Fruit fly (Drosophila melanogaster) whole organism, embryonic: Measurements from ENCODE around the gene Zip88E.
A peak's percentile ranks its signal among the peaks of the same experiment; 100 is the strongest.

ENCODE experiments used
- Bdp1 ChIP-seq: fragments of 200-800 bp; sonication (Bioruptor generic); optimal IDR thresholded peaks from 3 replicates; lab custom pipeline; 2016; ENCODE audit warnings: missing biosample characterization, missing genetic modification characterization
- CG10321 ChIP-seq: fragments of 200-800 bp; sonication (Bioruptor generic); IDR thresholded peaks from 2 replicates; pipeline ENCODE4 v1.3.6; 2022; ENCODE audit warnings: missing biosample characterization, missing genetic modification characterization
- CG10366 ChIP-seq: fragments of 200-800 bp; sonication (Bioruptor generic); IDR thresholded peaks from 2 replicates; pipeline ENCODE4 v1.3.6; 2022; ENCODE audit warnings: missing biosample characterization, missing genetic modification characterization
- CG10543 ChIP-seq: fragments of 200-800 bp; sonication (Bioruptor generic); optimal IDR thresholded peaks from 3 replicates; lab custom pipeline; 2017; ENCODE audit warnings: missing biosample characterization, mild to moderate bottlenecking, missing genetic modification characterization, moderate library complexity
- CG10979 ChIP-seq: fragments of 200-800 bp; sonication (Bioruptor generic); optimal IDR thresholded peaks from 2 replicates; lab custom pipeline; 2018; ENCODE audit warnings: missing biosample characterization, mild to moderate bottlenecking, missing genetic modification characterization, moderate library complexity
- CG12219 ChIP-seq: fragments of 200-800 bp; sonication (Bioruptor generic); optimal IDR thresholded peaks from 3 replicates; lab custom pipeline; 2018; ENCODE audit warnings: missing biosample characterization, mild to moderate bottlenecking, missing genetic modification characterization
- CG1603 ChIP-seq: fragments of 200-800 bp; sonication (Bioruptor generic); optimal IDR thresholded peaks from 2 replicates; lab custom pipeline; 2019; ENCODE audit warnings: missing biosample characterization, mild to moderate bottlenecking, missing genetic modification characterization, moderate library complexity
- CG16863 ChIP-seq: fragments of 200-800 bp; sonication (Bioruptor generic); optimal IDR thresholded peaks from 3 replicates; lab custom pipeline; 2016; ENCODE audit warnings: missing biosample characterization, missing genetic modification characterization
- CG17186 ChIP-seq: fragments of 200-800 bp; sonication (Bioruptor generic); optimal IDR thresholded peaks from 3 replicates; lab custom pipeline; 2017; ENCODE audit warnings: missing biosample characterization, missing genetic modification reagents, missing genetic modification characterization
- CG2712 ChIP-seq: fragments of 200-800 bp; optimal IDR thresholded peaks from 3 replicates; lab custom pipeline; 2019; ENCODE audit warnings: missing biosample characterization, mild to moderate bottlenecking, missing genetic modification characterization, moderate library complexity
- CG32772 ChIP-seq: fragments of 200-800 bp; sonication (Bioruptor generic); IDR thresholded peaks from 2 replicates; pipeline ENCODE4 v1.3.6; 2022; ENCODE audit warnings: missing biosample characterization, missing genetic modification characterization
- CG34376 ChIP-seq: fragments of 200-800 bp; sonication (Bioruptor generic); optimal IDR thresholded peaks from 2 replicates; lab custom pipeline; 2018; ENCODE audit warnings: missing biosample characterization, mild to moderate bottlenecking, missing genetic modification characterization
- CG4328 ChIP-seq: fragments of 200-800 bp; sonication (Bioruptor generic); optimal IDR thresholded peaks from 3 replicates; lab custom pipeline; 2017; ENCODE audit warnings: missing biosample characterization, missing genetic modification reagents, missing genetic modification characterization
- CG4424 ChIP-seq: fragments of 200-800 bp; sonication (Bioruptor generic); optimal IDR thresholded peaks from 3 replicates; lab custom pipeline; 2016; ENCODE audit warnings: missing biosample characterization, missing genetic modification characterization
- CG4730 ChIP-seq: fragments of 200-800 bp; sonication (Bioruptor generic); IDR thresholded peaks from 2 replicates; pipeline ENCODE4 v1.3.6; 2022; ENCODE audit warnings: missing biosample characterization, missing genetic modification characterization
- CG7928 ChIP-seq: fragments of 200-800 bp; sonication (Bioruptor generic); optimal IDR thresholded peaks from 2 replicates; lab custom pipeline; 2017; ENCODE audit warnings: missing biosample characterization, mild to moderate bottlenecking, missing genetic modification characterization
- CG8290 ChIP-seq, 3 experiments: fragments of 200-800 bp; sonication (Bioruptor generic); optimal IDR thresholded peaks; 2 replicates each; lab custom pipeline; 2016 to 2019; ENCODE audit warnings: missing biosample characterization in 3 of 3, missing genetic modification characterization in 3 of 3, mild to moderate bottlenecking in 2 of 3, moderate library complexity in 1 of 3
- D19A ChIP-seq: fragments of 200-800 bp; optimal IDR thresholded peaks from 3 replicates; lab custom pipeline; 2019; ENCODE audit warnings: missing biosample characterization, mild to moderate bottlenecking, missing genetic modification characterization, moderate library complexity
- Dll ChIP-seq: fragments of 200-800 bp; sonication (Bioruptor generic); IDR thresholded peaks from 4 replicates; pipeline ENCODE4 v1.3.6; 2022; ENCODE audit warnings: missing biosample characterization, missing genetic modification characterization; ENCODE audit not compliant: partially characterized antibody
- Max ChIP-seq: fragments of 200-800 bp; sonication (Bioruptor generic); optimal IDR thresholded peaks from 2 replicates; lab custom pipeline; 2016; ENCODE audit warnings: missing biosample characterization, mild to moderate bottlenecking, missing genetic modification characterization
- Med ChIP-seq: fragments of 200-800 bp; sonication (Bioruptor generic); peaks from one replicate; lab custom pipeline; 2016; ENCODE audit warnings: missing biosample characterization, missing genetic modification characterization, mild to moderate bottlenecking, inconsistent platforms, moderate library complexity
- Mrtf ChIP-seq: fragments of 200-800 bp; sonication (Bioruptor generic); IDR thresholded peaks from 3 replicates; pipeline ENCODE4 v1.3.6; 2022; ENCODE audit warnings: missing biosample characterization, missing genetic modification characterization
- Taf1 ChIP-seq: fragments of 200-800 bp; sonication (Bioruptor generic); IDR thresholded peaks from 2 replicates; pipeline ENCODE4 v1.3.6; 2022; ENCODE audit warnings: missing biosample characterization, missing genetic modification characterization
- chm ChIP-seq: fragments of 200-800 bp; sonication (Bioruptor generic); IDR thresholded peaks from 2 replicates; pipeline ENCODE4 v1.3.6; 2022; ENCODE audit warnings: missing biosample characterization, missing genetic modification characterization
- chn ChIP-seq: fragments of 200-800 bp; sonication (Bioruptor generic); optimal IDR thresholded peaks from 2 replicates; lab custom pipeline; 2016; ENCODE audit warnings: missing biosample characterization, missing genetic modification characterization
- gsb-n ChIP-seq: fragments of 200-800 bp; sonication (Bioruptor generic); optimal IDR thresholded peaks from 3 replicates; lab custom pipeline; 2018; ENCODE audit warnings: missing biosample characterization, mild to moderate bottlenecking, missing genetic modification characterization
- kah ChIP-seq: fragments of 200-800 bp; sonication (Bioruptor generic); optimal IDR thresholded peaks from 2 replicates; lab custom pipeline; 2018; ENCODE audit warnings: missing biosample characterization, mild to moderate bottlenecking, missing genetic modification characterization
- lilli ChIP-seq: fragments of 200-800 bp; sonication (Bioruptor generic); optimal IDR thresholded peaks from 3 replicates; lab custom pipeline; 2016; ENCODE audit warnings: missing biosample characterization, missing genetic modification characterization
- lov ChIP-seq, 2 experiments: fragments of 200-800 bp in 1 of 2; fragments of >200 bp in 1 of 2; sonication (Bioruptor generic) in 1 of 2; IDR thresholded peaks in 1 of 2; optimal IDR thresholded peaks in 1 of 2; 2 replicates in 1 of 2; 3 replicates in 1 of 2; pipeline versions ENCODE4 v1.3.6 to Lab custom; 2017 to 2022; ENCODE audit warnings: missing biosample characterization in 1 of 2, missing genetic modification characterization in 1 of 2
- onecut ChIP-seq: fragments of 200-800 bp; sonication (Bioruptor generic); IDR thresholded peaks from 2 replicates; pipeline ENCODE4 v1.3.6; 2022; ENCODE audit warnings: missing biosample characterization, missing genetic modification characterization
- otp ChIP-seq: fragments of 200-800 bp; sonication (Bioruptor generic); IDR thresholded peaks from 3 replicates; pipeline ENCODE4, ENCODE4 v1.3.6; 2022; ENCODE audit warnings: missing biosample characterization, missing genetic modification characterization
- sd ChIP-seq: fragments of 200-800 bp; sonication (Bioruptor generic); optimal IDR thresholded peaks from 3 replicates; lab custom pipeline; 2018; ENCODE audit warnings: missing biosample characterization, mild to moderate bottlenecking, missing genetic modification characterization, moderate library complexity
- stwl ChIP-seq: fragments of 200-800 bp; sonication (Bioruptor generic); optimal IDR thresholded peaks from 3 replicates; lab custom pipeline; 2018; ENCODE audit warnings: missing biosample characterization, mild to moderate bottlenecking, missing genetic modification characterization, moderate library complexity
- tio ChIP-seq: fragments of 200-800 bp; sonication (Bioruptor generic); optimal IDR thresholded peaks from 2 replicates; lab custom pipeline; 2017; ENCODE audit warnings: missing biosample characterization, missing genetic modification characterization, inconsistent platforms
- twi ChIP-seq: fragments of 200-800 bp; optimal IDR thresholded peaks from 2 replicates; lab custom pipeline; 2019; ENCODE audit warnings: missing biosample characterization, mild to moderate bottlenecking, missing genetic modification characterization, moderate library complexity
- unc-4 ChIP-seq: fragments of 200-800 bp; sonication (Bioruptor generic); IDR thresholded peaks from 2 replicates; pipeline ENCODE4 v1.3.6; 2022; ENCODE audit warnings: missing biosample characterization, missing genetic modification characterization; ENCODE audit not compliant: partially characterized antibody

The Zip88E gene

dm6 chr3R:15281335-15281963 lies 13.0 kb downstream of the Zip88E start (continued):
- no peak for TF ChIP-seq CG8290 (GFP tag; optimal IDR thresholded peaks at IDR 0.05; lab: Kevin White, UChicago)
- TF ChIP-seq CG8290 (tag; optimal IDR thresholded peaks at IDR 0.05; lab: Kevin White, UChicago), result peak in 1 of 2 experiments; percentile 10
- TF ChIP-seq CG2712 (tag; lab: Kevin White, UChicago), result peak; percentile 28
- no peak for TF ChIP-seq Bdp1 (GFP tag; lab: Kevin White, UChicago)
- no peak for TF ChIP-seq CG10321 (GFP tag; lab: Robert Waterston, UW)
- 0 out of 3 replicates have a peak, but pooled peaks have one; percentile 4 for TF ChIP-seq Mrtf
- TF ChIP-seq lov (optimal IDR thresholded peaks at IDR 0.05; lab: Kevin White, UChicago), result no peak
- peak; percentile 62; the same call in 1 of the 3 replicates for TF ChIP-seq lov (GFP tag; IDR thresholded peaks at IDR 0.05; lab: Robert Waterston, UW)
- no peak for TF ChIP-seq tio (GFP tag; lab: Kevin White, UChicago)
- no peak for TF ChIP-seq stwl
- TF ChIP-seq CG4328 (GFP tag; lab: Kevin White, UChicago), result no peak
- no peak for TF ChIP-seq CG12219 (GFP tag; lab: Kevin White, UChicago)
- peak; percentile 54; the same call in 1 of the 2 replicates for TF ChIP-seq chm
- no peak for TF ChIP-seq CG4424 (GFP tag; lab: Kevin White, UChicago)
- TF ChIP-seq CG34376, result no peak
- TF ChIP-seq, all 482 proteins: peak for 17

dm6 chr3R:15282326-15282725 lies 13.9 kb downstream of the Zip88E start:
- no peak for TF ChIP-seq CG4730 (GFP tag; lab: Robert Waterston, UW)
- TF ChIP-seq sd (tag; lab: Kevin White, UChicago), result peak; percentile 57
- no peak for TF ChIP-seq chn (GFP tag; lab: Kevin White, UChicago)
- no peak for TF ChIP-seq CG10543 (GFP tag; lab: Kevin White, UChicago)
- no peak for TF ChIP-seq twi
- no peak for TF ChIP-seq Dll (GFP tag; lab: Robert Waterston, UW)
- TF ChIP-seq kah (GFP tag; lab: Kevin White, UChicago), result peak; percentile 69
- TF ChIP-seq otp (GFP tag; lab: Robert Waterston, UW), result no peak
- no peak for TF ChIP-seq onecut (GFP tag; lab: Robert Waterston, UW)
- TF ChIP-seq CG10366, result no peak
- TF ChIP-seq D19A (tag; lab: Kevin White, UChicago), result peak; percentile 18
- no peak for TF ChIP-seq Max
- TF ChIP-seq CG7928, result no peak
- TF ChIP-seq lilli, result peak; percentile 18
- TF ChIP-seq CG1603 (tag; lab: Kevin White, UChicago), result no peak
- TF ChIP-seq Taf1 (GFP tag; lab: Robert Waterston, UW), result no peak
- no peak for TF ChIP-seq unc-4 (GFP tag; lab: Robert Waterston, UW)
- no peak for TF ChIP-seq CG16863 (GFP tag; lab: Kevin White, UChicago)
- no peak for TF ChIP-seq gsb-n (tag; lab: Kevin White, UChicago)
- no peak for TF ChIP-seq CG17186 (GFP tag; lab: Kevin White, UChicago)
- no peak for TF ChIP-seq CG10979 (tag; lab: Kevin White, UChicago)
- TF ChIP-seq Med (GFP tag; lab: Kevin White, UChicago), result peak; percentile 23
- TF ChIP-seq CG32772 (GFP tag; lab: Robert Waterston, UW), result 0 out of 2 replicates have a peak, but pooled peaks have one; percentile 17
- TF ChIP-seq, all 482 proteins: peak for 6
